Worm (Caenorhabditis elegans): ENCODE results near the gene F09G8.7.

Gene F09G8.7

DNA sequence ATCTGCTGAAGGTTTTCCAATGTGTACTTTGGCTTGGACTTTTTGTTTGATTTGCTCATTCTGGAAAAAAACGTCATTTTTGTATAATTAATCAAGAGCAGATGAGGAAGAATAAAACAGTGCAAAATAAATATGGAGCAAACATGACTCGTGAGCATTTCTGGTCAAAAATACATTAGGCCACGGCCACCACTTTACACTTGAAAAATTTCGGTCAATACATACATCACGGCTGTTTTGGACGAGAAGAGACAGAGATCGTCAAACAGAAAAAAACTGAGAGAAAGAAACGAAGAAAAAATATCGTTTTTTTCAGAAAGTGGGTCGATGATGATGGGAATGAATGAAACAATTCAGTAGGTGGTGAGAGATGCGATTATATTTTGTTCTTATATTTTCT lies at the start of gene F09G8.7, which contains the start of gene crn-7:
F09G8.7 (minus strand) TSS at position 60 of the 400 bp plus-strand sequence.
crn-7 (plus strand) TSS at position 236 of the 400 bp plus-strand sequence.
- no peak for TF ChIP-seq ceh-24 (tag; optimal IDR thresholded peaks at IDR 0.05)
- TF ChIP-seq ceh-45 (GFP tag; IDR thresholded peaks at IDR 0.05) = no peak
- TF ChIP-seq unc-86 (tag; optimal IDR thresholded peaks at IDR 0.05) = no peak
- no peak for TF ChIP-seq K02D7.2 (tag; optimal IDR thresholded peaks at IDR 0.05)
- no peak for TF ChIP-seq ahr-1 (tag; optimal IDR thresholded peaks at IDR 0.05)
- no peak for TF ChIP-seq unc-3 (GFP tag; conservative IDR thresholded peaks at IDR 0.05)
- TF ChIP-seq unc-3 (tag; optimal IDR thresholded peaks at IDR 0.05) = no peak
- TF ChIP-seq C08G9.2 (tag; optimal IDR thresholded peaks at IDR 0.05) = no peak
- TF ChIP-seq eyg-1 (tag; optimal IDR thresholded peaks at IDR 0.05) = no peak
- no peak for TF ChIP-seq hlh-6 (tag; optimal IDR thresholded peaks at IDR 0.05)
- TF ChIP-seq ceh-9 (tag; optimal IDR thresholded peaks at IDR 0.05) = no peak
- no peak for TF ChIP-seq nfya-1 (tag; optimal IDR thresholded peaks at IDR 0.05)
- TF ChIP-seq fax-1 (tag; optimal IDR thresholded peaks at IDR 0.05) = no peak
- TF ChIP-seq pha-4 (tag; optimal IDR thresholded peaks at IDR 0.05) = no peak
- TF ChIP-seq madf-2 (tag; optimal IDR thresholded peaks at IDR 0.05) = no peak
- no peak for TF ChIP-seq pat-9 (tag; optimal IDR thresholded peaks at IDR 0.05)
- TF ChIP-seq sox-2 (GFP tag; IDR thresholded peaks at IDR 0.05) = no peak
- TF ChIP-seq tbx-2 (tag; optimal IDR thresholded peaks at IDR 0.05) = no peak
- TF ChIP-seq hlh-8 (tag; optimal IDR thresholded peaks at IDR 0.05) = no peak
- no peak for TF ChIP-seq ceh-31 (tag; optimal IDR thresholded peaks at IDR 0.05)

DNA sequence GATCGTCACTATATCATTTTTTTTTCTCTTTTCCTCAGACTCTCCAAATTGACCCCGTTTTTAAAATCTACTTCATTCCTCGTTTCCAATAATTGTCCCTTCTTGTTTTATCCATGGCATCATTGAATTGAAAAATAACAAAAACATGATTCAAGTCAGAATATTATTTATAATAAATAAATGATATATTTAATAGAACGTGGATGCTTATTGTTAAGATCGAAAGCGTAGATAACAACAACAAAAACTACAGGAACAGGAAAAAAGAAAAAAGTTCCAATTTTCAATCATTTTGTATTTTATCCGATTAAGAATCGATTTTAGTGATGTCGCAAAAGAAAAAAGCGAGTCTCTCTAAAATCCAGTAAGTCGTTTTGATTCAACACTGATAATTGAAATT lies 44.2 kb upstream of the F09G8.7 start, which contains the start of gene F10E9.2:
F10E9.2 (plus strand) TSS at position 301 of the 400 bp plus-strand sequence.
- TF ChIP-seq tbx-2 (tag; optimal IDR thresholded peaks at IDR 0.05) (no peak), unc-55 (GFP tag; optimal IDR thresholded peaks at IDR 0.05) (no peak), ama-1 (optimal IDR thresholded peaks at IDR 0.05) (no peak), fkh-10 (GFP tag; optimal IDR thresholded peaks at IDR 0.05) (no peak), hlh-13 (GFP tag; optimal IDR thresholded peaks at IDR 0.05) (no peak), sox-2 (GFP tag; IDR thresholded peaks at IDR 0.05) (no peak), pqm-1 (tag; optimal IDR thresholded peaks at IDR 0.05) (no peak), K09A11.1 (tag; optimal IDR thresholded peaks at IDR 0.05; ENCODE audit: insufficient read depth) (no peak), pax-1 (tag; optimal IDR thresholded peaks at IDR 0.05) (no peak), tbx-7 (tag; optimal IDR thresholded peaks at IDR 0.05) (no peak)

DNA sequence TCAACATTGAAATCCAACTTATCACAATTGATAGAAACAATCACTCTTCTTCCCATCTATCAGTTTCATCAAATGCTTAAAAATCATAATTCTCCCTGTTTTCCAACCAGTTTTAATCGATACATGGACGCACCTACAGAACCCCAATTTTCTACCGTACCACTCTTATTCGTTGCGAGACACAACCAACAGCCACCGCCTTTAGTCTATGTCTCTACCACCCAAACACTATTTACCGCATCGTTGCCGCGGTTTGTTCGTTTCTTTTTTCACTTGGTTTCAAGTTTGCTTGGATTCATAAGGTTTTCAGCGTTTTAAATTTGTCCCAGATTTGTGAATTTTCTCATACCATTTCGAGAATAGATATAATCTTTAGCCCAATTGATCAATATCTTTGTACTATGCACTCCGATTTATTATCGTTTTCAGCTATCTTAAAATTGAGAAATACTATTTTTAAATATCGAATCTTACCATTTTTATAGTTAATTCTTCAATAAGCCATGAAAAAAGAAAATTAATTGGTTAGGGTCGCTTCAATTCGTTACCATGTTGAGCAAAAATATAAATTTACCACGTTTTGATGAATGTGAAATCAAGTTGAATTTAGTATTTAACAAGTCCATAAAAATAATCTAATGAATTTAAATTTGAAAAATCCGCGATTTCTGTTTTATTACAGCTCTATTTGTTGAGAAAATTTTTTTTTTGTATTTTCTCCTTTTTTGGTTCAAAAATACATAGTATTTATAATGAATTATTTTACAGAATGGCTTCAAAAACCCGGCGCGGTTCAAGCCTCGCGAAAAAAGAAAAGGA lies 42.3 kb upstream of the F09G8.7 start, which contains the start of gene F10E9.3:
F10E9.3 (plus strand) TSS at position 769 of the 819 bp plus-strand sequence.
- TF ChIP-seq ceh-31 (tag; optimal IDR thresholded peaks at IDR 0.05) (no peak), nfya-1 (tag; optimal IDR thresholded peaks at IDR 0.05) (peak; percentile 53), hlh-6 (tag; optimal IDR thresholded peaks at IDR 0.05) (no peak), zip-5 (tag; optimal IDR thresholded peaks at IDR 0.05) (no peak)

DNA sequence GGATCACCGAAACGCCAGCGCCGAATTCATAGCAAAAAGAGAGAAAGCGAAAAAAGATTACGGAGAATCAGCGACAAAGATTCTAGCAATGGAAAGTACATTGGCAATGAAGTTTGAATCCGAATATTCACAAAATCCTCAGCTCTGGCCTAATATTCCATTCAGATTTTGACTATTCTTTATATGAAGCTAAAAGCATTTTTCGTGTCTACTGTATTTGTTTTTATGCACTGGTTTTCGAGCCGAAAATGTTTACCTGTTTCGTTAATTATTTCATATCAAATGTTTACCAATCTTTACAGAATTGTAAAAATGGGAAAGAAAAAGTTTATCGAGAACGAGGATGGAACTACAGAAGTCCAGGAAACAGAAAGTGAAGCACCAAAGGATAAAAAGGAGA lies 40.1 kb upstream of the F09G8.7 start, which contains the start of gene F10E9.4:
F10E9.4 (plus strand) TSS at position 301 of the 400 bp plus-strand sequence.
- TF ChIP-seq ceh-9 (tag; optimal IDR thresholded peaks at IDR 0.05) (no peak), fkh-10 (GFP tag; optimal IDR thresholded peaks at IDR 0.05) (no peak), pax-1 (tag; optimal IDR thresholded peaks at IDR 0.05) (no peak), npax-4 (tag; optimal IDR thresholded peaks at IDR 0.05) (no peak), dmd-4 (tag; optimal IDR thresholded peaks at IDR 0.05; ENCODE audit: borderline replicate concordance) (no peak), syd-9 (tag; optimal IDR thresholded peaks at IDR 0.05) (no peak), hlh-8 (tag; optimal IDR thresholded peaks at IDR 0.05) (no peak), unc-3 (GFP tag; conservative IDR thresholded peaks at IDR 0.05) (no peak), unc-3 (tag; optimal IDR thresholded peaks at IDR 0.05) (no peak), tbx-2 (tag; optimal IDR thresholded peaks at IDR 0.05) (no peak), ama-1 (optimal IDR thresholded peaks at IDR 0.05) (no peak), ceh-22 (tag; optimal IDR thresholded peaks at IDR 0.05) (no peak), ref-2 (tag; optimal IDR thresholded peaks at IDR 0.05) (no peak), unc-42 (tag; optimal IDR thresholded peaks at IDR 0.05) (no peak), zip-5 (tag; optimal IDR thresholded peaks at IDR 0.05) (no peak), ztf-16 (tag; optimal IDR thresholded peaks at IDR 0.05) (no peak), madf-2 (tag; optimal IDR thresholded peaks at IDR 0.05) (no peak), pqm-1 (tag; optimal IDR thresholded peaks at IDR 0.05) (no peak), pag-3 (tag; optimal IDR thresholded peaks at IDR 0.05; ENCODE audit: borderline replicate concordance) (no peak), K02D7.2 (tag; optimal IDR thresholded peaks at IDR 0.05) (no peak)
